Fruit fly (Drosophila melanogaster) Kc167 (cell line): ENCODE measurements around the gene CG15894.

Experiments
- Myc ChIP-seq: fragments of >200 bp; optimal IDR thresholded peaks from 2 replicates; lab custom pipeline; 2017; ENCODE audit warnings: missing external identifiers
- Sin3A ChIP-seq: fragments of >200 bp; optimal IDR thresholded peaks from 2 replicates; lab custom pipeline; 2018; ENCODE audit warnings: missing external identifiers
- h ChIP-seq: fragments of >200 bp; optimal IDR thresholded peaks from 3 replicates; lab custom pipeline; 2018; ENCODE audit warnings: missing external identifiers
- insv ChIP-seq: fragments of >200 bp; optimal IDR thresholded peaks from 3 replicates; lab custom pipeline; 2018; ENCODE audit warnings: missing external identifiers
- psq ChIP-seq: fragments of >200 bp; optimal IDR thresholded peaks from 2 replicates; lab custom pipeline; 2017; ENCODE audit warnings: missing external identifiers
- ttk ChIP-seq: sonication (Bioruptor generic); optimal IDR thresholded peaks from 2 replicates; lab custom pipeline; 2017; ENCODE audit warnings: missing external identifiers

Gene CG15894

DNA sequence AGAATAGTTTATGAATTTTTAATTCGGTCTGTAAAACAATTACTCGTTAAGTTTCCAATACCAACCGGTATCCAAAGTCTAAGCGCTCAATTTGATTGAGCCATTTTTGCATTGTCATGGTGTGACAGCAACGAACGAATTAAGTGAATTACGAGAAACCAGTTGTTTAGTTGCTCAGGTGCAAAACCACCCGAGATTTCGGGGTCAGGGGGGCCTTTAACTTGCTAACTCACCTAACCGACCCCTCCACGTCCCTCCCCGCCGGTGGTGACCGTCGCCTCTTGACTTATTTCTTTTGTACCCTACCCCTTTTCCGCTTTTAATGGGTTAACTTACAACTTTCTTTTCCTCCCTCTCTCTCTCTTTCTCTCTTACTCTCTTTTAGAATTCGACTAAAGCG is 32.7 kb downstream of the CG15894 start:
- TF ChIP-seq Sin3A (lab: Kevin White, UChicago) = no peak
- TF ChIP-seq psq (lab: Kevin White, UChicago) = no peak
- no peak for TF ChIP-seq ttk
- no peak for TF ChIP-seq h (lab: Kevin White, UChicago)
- no peak for TF ChIP-seq insv (lab: Kevin White, UChicago)
- no peak for TF ChIP-seq Myc (lab: Kevin White, UChicago)

DNA sequence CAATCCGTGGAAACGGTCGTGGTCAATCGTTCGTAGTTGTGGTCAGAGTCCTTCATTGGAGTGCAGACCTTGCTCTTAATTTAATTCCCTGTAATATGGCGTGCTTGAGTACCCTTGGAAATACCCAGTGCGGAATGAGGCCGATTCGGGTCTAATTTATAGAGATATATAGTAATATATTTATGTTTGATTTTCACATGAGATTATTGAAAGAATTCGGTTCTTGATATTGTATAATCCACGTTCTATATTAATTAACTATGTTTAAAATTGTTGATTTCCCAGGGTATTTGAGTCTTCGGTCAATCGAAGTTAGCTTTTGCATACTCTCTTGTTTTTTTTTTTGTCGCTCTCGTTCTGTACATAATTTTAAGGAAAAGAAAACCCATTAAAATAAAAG is 34.3 kb downstream of the CG15894 start:
- no peak for TF ChIP-seq h (lab: Kevin White, UChicago)
- TF ChIP-seq psq (lab: Kevin White, UChicago) = no peak
- TF ChIP-seq insv (lab: Kevin White, UChicago) = no peak
- TF ChIP-seq Sin3A (lab: Kevin White, UChicago) = no peak
- no peak for TF ChIP-seq Myc (lab: Kevin White, UChicago)
- TF ChIP-seq ttk = no peak

DNA sequence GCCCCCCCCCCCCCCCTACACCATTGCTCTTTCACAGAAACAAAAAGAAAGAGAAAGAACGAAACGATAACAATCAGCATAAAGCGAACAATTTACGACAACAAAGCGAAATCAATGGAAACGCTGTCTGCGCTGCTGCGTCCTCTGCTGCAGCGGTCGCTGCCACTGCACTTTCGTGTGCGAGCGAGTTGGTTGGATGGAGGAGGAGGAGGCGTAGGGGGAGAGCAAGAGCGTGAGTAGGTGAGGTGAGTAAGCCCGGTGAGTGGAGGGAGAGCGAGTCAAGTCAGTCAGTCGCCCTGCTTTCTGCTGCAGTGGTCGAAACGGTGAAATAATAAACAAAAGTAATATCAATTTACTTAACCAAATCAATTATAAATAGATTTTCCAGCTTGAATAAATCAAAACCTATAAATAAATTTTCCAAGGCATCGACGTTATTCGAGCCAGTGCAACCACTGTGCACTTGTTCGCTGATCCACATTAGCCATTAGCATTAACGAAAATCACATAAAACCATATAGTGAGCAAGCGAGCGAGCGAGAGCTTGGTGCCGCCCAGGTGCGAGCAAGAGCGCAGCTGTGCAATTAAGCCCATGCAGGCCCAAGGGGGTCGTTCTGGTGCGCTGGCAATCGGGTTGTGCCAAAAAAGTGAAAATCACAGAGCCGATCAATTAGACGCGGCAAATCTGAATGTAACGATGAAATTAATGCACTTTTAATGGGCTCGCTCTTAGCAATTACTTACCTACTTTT is 35.0 kb downstream of the CG15894 start:
- TF ChIP-seq insv (lab: Kevin White, UChicago) (no peak), h (lab: Kevin White, UChicago) (no peak), psq (lab: Kevin White, UChicago) (no peak)

DNA sequence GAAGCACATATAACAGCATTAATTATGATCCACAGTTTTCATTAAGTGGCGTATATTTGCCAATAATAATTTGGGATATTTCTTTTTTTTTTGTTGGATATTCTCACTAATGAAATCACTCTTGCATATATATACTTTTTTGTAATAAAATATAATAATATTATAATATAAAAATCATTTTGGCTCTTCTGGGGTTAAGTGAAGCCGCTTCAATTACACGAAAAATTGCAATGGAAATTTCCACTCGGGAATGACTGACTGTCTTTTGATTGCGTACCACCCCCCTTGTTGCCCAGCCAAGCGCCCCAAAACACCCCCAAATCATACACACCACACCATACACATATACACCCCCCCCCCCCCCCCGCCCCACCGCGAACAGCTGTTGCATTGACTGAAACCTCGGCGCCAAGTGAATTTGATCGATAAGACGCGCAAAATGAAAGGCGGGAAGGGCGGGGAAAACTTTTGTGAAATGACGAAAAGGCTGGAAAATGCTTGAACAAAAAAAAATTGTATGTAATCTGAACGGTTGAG is 35.6 kb downstream of the CG15894 start:
- TF ChIP-seq insv (lab: Kevin White, UChicago) = no peak
- TF ChIP-seq psq (lab: Kevin White, UChicago) = no peak
- TF ChIP-seq ttk = no peak
- no peak for TF ChIP-seq h (lab: Kevin White, UChicago)
- TF ChIP-seq Sin3A (lab: Kevin White, UChicago) = no peak
- no peak for TF ChIP-seq Myc (lab: Kevin White, UChicago)

DNA sequence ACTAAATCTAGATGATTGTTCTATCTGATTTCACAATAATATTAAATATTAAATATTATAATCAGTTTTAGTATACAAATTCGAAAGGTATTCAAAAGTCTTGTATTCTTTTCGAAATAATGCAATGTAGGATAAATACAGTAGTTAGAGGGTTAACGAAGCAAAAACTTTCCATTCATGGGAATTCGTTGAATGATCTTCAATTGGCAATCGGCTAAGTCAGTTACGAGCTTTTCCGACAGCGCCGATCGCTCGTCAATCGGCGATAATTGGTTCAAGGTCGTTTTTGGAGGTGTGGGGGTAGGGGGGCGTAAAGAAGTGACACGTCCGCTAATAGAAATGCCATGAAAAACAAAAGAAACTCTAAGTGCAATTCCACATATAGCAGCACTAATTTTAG is 37.1 kb downstream of the CG15894 start:
- TF ChIP-seq psq (lab: Kevin White, UChicago) (no peak), insv (lab: Kevin White, UChicago) (no peak), Sin3A (lab: Kevin White, UChicago) (no peak), Myc (lab: Kevin White, UChicago) (no peak), h (lab: Kevin White, UChicago) (no peak), ttk (no peak)

DNA sequence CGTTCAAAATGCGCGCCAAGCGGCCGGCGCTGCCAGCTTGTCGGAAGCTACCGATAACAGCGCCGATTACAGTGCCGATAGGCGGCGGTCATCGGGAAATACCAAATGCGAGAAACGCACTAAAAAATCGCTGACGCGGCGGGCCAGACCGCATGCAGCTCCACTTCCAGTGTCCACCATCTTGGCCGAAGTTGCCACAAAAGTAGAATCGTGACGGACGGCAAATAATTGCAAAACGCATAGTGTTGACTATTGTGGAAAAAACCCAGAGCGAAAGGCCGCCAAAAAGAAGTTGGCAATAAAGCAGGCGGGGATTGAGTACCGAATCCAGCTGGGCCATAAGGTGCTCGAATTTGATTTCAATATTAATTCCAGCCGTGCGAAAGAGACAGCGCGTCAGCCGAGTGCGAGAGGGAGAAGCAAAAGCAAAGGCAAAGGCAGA is 37.9 kb downstream of the CG15894 start, which contains the start of gene CG3847:
Gene CG3847, plus strand, starts transcription at position 178 of the 442 bp plus-strand sequence.
- TF ChIP-seq psq (lab: Kevin White, UChicago) (no peak), insv (lab: Kevin White, UChicago) (no peak), Sin3A (lab: Kevin White, UChicago) (no peak), Myc (lab: Kevin White, UChicago) (no peak), ttk (no peak), h (lab: Kevin White, UChicago) (no peak)

DNA sequence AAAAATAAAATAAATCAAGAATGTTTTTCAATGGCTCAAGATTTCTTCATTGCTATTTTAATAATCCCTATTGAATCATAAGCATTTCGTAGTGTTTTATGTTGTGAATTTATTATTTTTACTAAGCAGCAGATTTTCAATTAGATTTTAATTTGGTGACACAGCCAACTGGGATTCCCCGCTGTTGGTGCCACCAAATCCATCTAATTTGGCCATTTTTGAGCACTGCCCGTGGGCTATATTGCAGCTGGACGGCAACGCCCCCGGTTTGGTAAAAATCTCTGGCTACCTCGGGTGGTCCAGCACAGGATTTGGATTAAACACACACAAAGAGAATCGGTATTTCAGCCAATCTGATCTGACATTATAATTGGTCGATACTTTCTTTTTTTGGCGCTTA is 40.2 kb downstream of the CG15894 start:
- TF ChIP-seq psq (lab: Kevin White, UChicago) (no peak), h (lab: Kevin White, UChicago) (no peak), Sin3A (lab: Kevin White, UChicago) (no peak), Myc (lab: Kevin White, UChicago) (no peak), ttk (no peak), insv (lab: Kevin White, UChicago) (no peak)

DNA sequence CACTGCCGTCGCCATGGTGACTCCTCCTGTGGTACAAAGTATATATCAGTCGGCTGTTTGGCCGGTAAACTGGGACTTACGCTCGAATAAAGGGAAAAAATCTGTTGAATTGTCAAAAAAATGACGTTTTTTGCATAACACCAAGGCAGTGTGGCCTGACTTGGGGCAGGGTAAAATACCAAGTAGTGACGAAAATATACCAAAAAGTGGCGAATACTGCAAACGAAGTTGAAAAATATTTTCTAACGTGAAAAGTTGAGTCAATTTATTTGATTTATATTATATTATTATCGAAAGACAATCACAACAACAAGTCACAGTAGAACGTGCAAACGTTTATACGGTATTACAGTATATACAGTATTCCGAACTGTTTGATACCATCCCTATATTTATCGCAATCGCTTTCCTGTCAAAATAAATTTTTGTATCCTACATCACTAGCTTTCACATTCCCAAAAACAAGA is 41.2 kb downstream of the CG15894 start, which contains the start of the genes ND-B16.6 and kdn:
Gene ND-B16.6, minus strand, starts transcription at position 189 of the 467 bp plus-strand sequence.
Gene kdn, plus strand, starts transcription at position 417 of the 467 bp plus-strand sequence.
- TF ChIP-seq Sin3A (lab: Kevin White, UChicago) = no peak
- TF ChIP-seq ttk = no peak

DNA sequence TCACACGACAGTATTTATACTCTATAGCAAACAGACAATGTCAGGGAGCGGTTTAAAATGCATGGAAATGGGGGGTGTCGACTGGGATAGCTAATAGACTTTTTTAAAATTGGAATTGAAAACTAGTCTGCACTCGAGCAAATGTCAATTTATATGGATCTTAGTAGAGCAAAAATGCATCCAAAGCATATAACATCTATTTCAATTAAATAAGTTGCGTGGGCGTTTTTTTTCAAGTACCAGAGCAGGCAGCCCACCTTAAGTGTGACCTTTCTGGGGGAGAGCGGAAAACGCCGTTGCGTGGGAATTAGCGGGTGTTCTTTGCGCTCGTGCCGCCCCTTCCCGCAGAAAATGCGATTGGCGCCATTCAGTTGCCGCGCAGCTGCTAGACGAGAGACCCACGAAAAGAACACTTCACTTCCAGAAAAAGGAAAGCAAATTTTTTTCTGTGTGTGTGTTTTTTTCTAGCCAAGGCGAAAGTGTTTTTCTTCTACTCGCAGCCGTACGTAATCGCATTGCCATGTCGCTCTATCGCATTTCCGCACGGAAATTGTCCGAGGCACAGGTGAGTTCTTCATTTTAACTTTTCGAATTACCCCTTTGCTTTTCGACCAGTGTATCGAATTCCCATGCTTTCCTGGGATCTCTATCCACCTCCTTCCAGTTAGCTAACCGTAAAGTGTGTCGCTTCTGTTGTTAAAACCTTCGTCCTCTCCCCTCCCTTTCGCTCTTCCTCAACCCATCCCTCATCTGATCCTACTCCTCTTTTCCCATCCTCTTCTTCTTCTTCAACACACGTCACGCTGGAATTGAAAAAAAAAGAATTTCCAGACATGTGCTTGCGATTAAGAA is 43.1 kb downstream of the CG15894 start:
- no peak for TF ChIP-seq insv (lab: Kevin White, UChicago)
- no peak for TF ChIP-seq Myc (lab: Kevin White, UChicago)
- no peak for TF ChIP-seq h (lab: Kevin White, UChicago)
- TF ChIP-seq ttk = no peak
- no peak for TF ChIP-seq Sin3A (lab: Kevin White, UChicago)
- no peak for TF ChIP-seq psq (lab: Kevin White, UChicago)

DNA sequence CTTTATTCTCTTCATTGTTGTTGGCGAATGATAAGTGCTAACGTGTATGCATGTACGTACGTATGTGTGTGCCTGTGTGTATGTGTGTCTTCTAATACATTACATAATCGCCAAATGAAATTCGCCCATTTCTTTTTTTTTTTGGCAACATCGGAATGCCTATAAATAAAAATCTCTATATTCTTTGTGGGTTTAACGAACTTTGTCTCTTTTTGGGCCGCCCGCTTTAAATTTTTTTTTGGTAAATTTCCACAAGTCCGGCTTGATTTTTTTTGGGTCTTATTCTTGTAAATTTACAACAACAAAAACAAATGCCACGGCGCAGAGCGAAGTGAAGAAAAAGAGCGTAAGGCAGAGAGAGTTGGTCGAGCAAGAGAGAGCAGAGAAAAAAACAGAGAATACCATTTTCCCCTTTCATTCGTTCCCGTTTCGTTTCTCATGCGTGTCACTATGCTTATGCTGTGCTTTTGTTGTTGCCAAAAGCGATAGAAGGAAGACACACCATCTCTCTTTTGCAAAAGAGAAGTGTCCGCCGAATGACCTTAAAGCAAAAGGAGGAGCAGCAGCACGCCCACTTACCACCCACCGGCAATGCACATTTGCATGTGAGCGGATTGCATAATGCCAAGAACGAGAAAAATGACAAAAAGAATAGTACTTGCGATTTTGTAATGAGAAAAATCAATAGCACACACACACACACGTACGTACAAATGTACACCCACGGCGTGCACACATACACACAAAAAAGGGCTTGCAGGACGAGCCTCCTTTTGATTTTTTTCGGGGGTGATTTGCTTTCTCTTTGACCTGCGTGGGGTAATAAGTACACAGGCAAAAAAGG is 44.0 kb downstream of the CG15894 start:
- TF ChIP-seq Myc (lab: Kevin White, UChicago) = no peak
- no peak for TF ChIP-seq Sin3A (lab: Kevin White, UChicago)
- no peak for TF ChIP-seq psq (lab: Kevin White, UChicago)
- no peak for TF ChIP-seq insv (lab: Kevin White, UChicago)
- no peak for TF ChIP-seq h (lab: Kevin White, UChicago)
- TF ChIP-seq ttk = no peak
